Fruit fly (Drosophila melanogaster): ENCODE measurements around the gene CG31698.

CG31698 gene

dm6 chr2L:3144709-3145108 is 28.9 kb downstream of the CG31698 start, which contains the start of gene toc (continued):
- TF ChIP-seq ase (GFP tag; IDR thresholded peaks at IDR 0.05): no peak
- no peak for TF ChIP-seq H2.0 (GFP tag; IDR thresholded peaks at IDR 0.05)
- TF ChIP-seq CTCF (GFP tag; optimal IDR thresholded peaks at IDR 0.05): peak; percentile 48
- no peak for TF ChIP-seq Nf-YC (tag; optimal IDR thresholded peaks at IDR 0.05)
- no peak for TF ChIP-seq HLHmδ (GFP tag; optimal IDR thresholded peaks at IDR 0.05)
- TF ChIP-seq odd (GFP tag; optimal IDR thresholded peaks at IDR 0.05): no peak
- peak; percentile 57 for TF ChIP-seq Lhr (GFP tag; optimal IDR thresholded peaks at IDR 0.05)
- TF ChIP-seq CG4820 (GFP tag; optimal IDR thresholded peaks at IDR 0.05): no peak
- TF ChIP-seq tna (GFP tag; IDR thresholded peaks at IDR 0.05; ENCODE audit: partially characterized antibody): peak; percentile 86
- TF ChIP-seq NK7.1 (GFP tag; optimal IDR thresholded peaks at IDR 0.05): no peak
- no peak for TF ChIP-seq Ptx1 (GFP tag; IDR thresholded peaks at IDR 0.05)
- TF ChIP-seq CG14014 (GFP tag; IDR thresholded peaks at IDR 0.05): no peak
- TF ChIP-seq CG2120 (GFP tag; optimal IDR thresholded peaks at IDR 0.05): no peak
- no peak for TF ChIP-seq HLH54F (GFP tag; optimal IDR thresholded peaks at IDR 0.05)
- TF ChIP-seq ttk (GFP tag; IDR thresholded peaks at IDR 0.05): no peak
- TF ChIP-seq CrebB (tag; optimal IDR thresholded peaks at IDR 0.05): peak; percentile 39
- TF ChIP-seq nom (GFP tag; optimal IDR thresholded peaks at IDR 0.05): no peak
- TF ChIP-seq gfzf (GFP tag; optimal IDR thresholded peaks at IDR 0.05): peak; percentile 40
- TF ChIP-seq CG10209 (GFP tag; optimal IDR thresholded peaks at IDR 0.05): no peak
- no peak for TF ChIP-seq p53 (GFP tag; optimal IDR thresholded peaks at IDR 0.05)
- no peak for TF ChIP-seq Blimp-1 (GFP tag; optimal IDR thresholded peaks at IDR 0.05)
- TF ChIP-seq seq (GFP tag; IDR thresholded peaks at IDR 0.05): no peak
- no peak for TF ChIP-seq luna (GFP tag; optimal IDR thresholded peaks at IDR 0.05)
- TF ChIP-seq klu (GFP tag; IDR thresholded peaks at IDR 0.05): no peak
- no peak for TF ChIP-seq Poxn (GFP tag; IDR thresholded peaks at IDR 0.05)
- TF ChIP-seq wek (GFP tag; optimal IDR thresholded peaks at IDR 0.05): no peak
- no peak for TF ChIP-seq Nf-YB (GFP tag; optimal IDR thresholded peaks at IDR 0.05)
- TF ChIP-seq CG3847 (GFP tag; IDR thresholded peaks at IDR 0.05): no peak
- no peak for TF ChIP-seq dmrt99B (tag; optimal IDR thresholded peaks at IDR 0.05)
- TF ChIP-seq stwl (tag; optimal IDR thresholded peaks at IDR 0.05): peak; percentile 94
- TF ChIP-seq Fer2 (tag; optimal IDR thresholded peaks at IDR 0.05): no peak
- no peak for TF ChIP-seq gcm2 (GFP tag; optimal IDR thresholded peaks at IDR 0.05)
- TF ChIP-seq Adf1 (GFP tag; IDR thresholded peaks at IDR 0.05): no peak
- no peak for TF ChIP-seq Atf3 (GFP tag; optimal IDR thresholded peaks at IDR 0.05)
- TF ChIP-seq sisA (GFP tag; IDR thresholded peaks at IDR 0.05): no peak
- TF ChIP-seq CG7839 (tag; optimal IDR thresholded peaks at IDR 0.05): no peak
- peak; percentile 80 for TF ChIP-seq Scr (GFP tag; IDR thresholded peaks at IDR 0.05; ENCODE audit: partially characterized antibody)
- TF ChIP-seq Sox100B (GFP tag; optimal IDR thresholded peaks at IDR 0.05): no peak
- TF ChIP-seq exex (tag; optimal IDR thresholded peaks at IDR 0.05): peak; percentile 20
- TF ChIP-seq CG2712 (tag; optimal IDR thresholded peaks at IDR 0.05): no peak
- TF ChIP-seq run (tag; optimal IDR thresholded peaks at IDR 0.05): no peak
- peak; percentile 83 for TF ChIP-seq inv (GFP tag; IDR thresholded peaks at IDR 0.05; ENCODE audit: partially characterized antibody)
- no peak for TF ChIP-seq Rx (GFP tag; IDR thresholded peaks at IDR 0.05)
- no peak for TF ChIP-seq HLH3B (GFP tag; IDR thresholded peaks at IDR 0.05)
- no peak for TF ChIP-seq CG43689 (GFP tag; IDR thresholded peaks at IDR 0.05)
- no peak for TF ChIP-seq cad (GFP tag; optimal IDR thresholded peaks at IDR 0.05)
- peak; percentile 90 for TF ChIP-seq Opbp (GFP tag; IDR thresholded peaks at IDR 0.05; ENCODE audit: partially characterized antibody)
- TF ChIP-seq CG17385 (GFP tag; optimal IDR thresholded peaks at IDR 0.05): no peak
- no peak for TF ChIP-seq Stat92E (GFP tag; optimal IDR thresholded peaks at IDR 0.05)
- TF ChIP-seq CG30403 (GFP tag; optimal IDR thresholded peaks at IDR 0.05): no peak
- no peak for TF ChIP-seq tx (GFP tag; optimal IDR thresholded peaks at IDR 0.05)
- no peak for TF ChIP-seq CG4617 (GFP tag; optimal IDR thresholded peaks at IDR 0.05; ENCODE audit: borderline replicate concordance)

Data from whole organism, embryonic.